Worm (Caenorhabditis elegans) whole organism, L4 larva: Measurements from ENCODE around the gene nsph-1.1.

Experiments
- aha-1 ChIP-seq: fragments of 150-350 bp; peaks from one replicate; lab custom pipeline; 2014; ENCODE audit warnings: missing biosample characterization, missing genetic modification characterization
- ceh-32 ChIP-seq: sonication (generic microtip); optimal IDR thresholded peaks from 2 replicates; lab custom pipeline; 2016; ENCODE audit warnings: mild to moderate bottlenecking, missing genetic modification characterization, missing compliant biosample characterization; ENCODE audit not compliant: poor library complexity
- ceh-82 ChIP-seq: sonication (generic microtip); optimal IDR thresholded peaks from 2 replicates; lab custom pipeline; 2017; ENCODE audit warnings: missing biosample characterization, missing genetic modification characterization
- fkh-10 ChIP-seq: fragments of 150-350 bp; optimal IDR thresholded peaks from 2 replicates; lab custom pipeline; 2014; ENCODE audit warnings: missing biosample characterization, missing genetic modification reagents, missing genetic modification characterization
- jun-1 ChIP-seq: fragments of 150-350 bp; optimal IDR thresholded peaks from 2 replicates; lab custom pipeline; 2014; ENCODE audit warnings: missing biosample characterization, missing genetic modification reagents, missing genetic modification characterization
- lin-15B ChIP-seq: fragments of 150-350 bp; sonication (generic microtip); optimal IDR thresholded peaks from 3 replicates; lab custom pipeline; 2014; ENCODE audit warnings: missing biosample characterization, missing genetic modification characterization
- nhr-102 ChIP-seq: sonication (generic microtip); optimal IDR thresholded peaks from 2 replicates; lab custom pipeline; 2016; ENCODE audit warnings: mild to moderate bottlenecking, missing genetic modification characterization, moderate library complexity, missing compliant biosample characterization
- ztf-11 ChIP-seq: fragments of 150-350 bp; optimal IDR thresholded peaks from 2 replicates; lab custom pipeline; 2014; ENCODE audit warnings: missing biosample characterization, missing genetic modification characterization

ce11 chrII:8749084-8749483 lies 17.5 kb upstream of the nsph-1.1 start:
- TF ChIP-seq jun-1 (tag; lab: Kevin White, UChicago) (no peak), aha-1 (no peak), lin-15B (tag; lab: Kevin White, UChicago) (no peak), ztf-11 (tag; lab: Kevin White, UChicago) (no peak), ceh-32 (tag; lab: Kevin White, UChicago) (no peak), ceh-82 (no peak), fkh-10 (GFP tag; lab: Kevin White, UChicago) (no peak), nhr-102 (no peak)
